Fruit fly (Drosophila melanogaster) whole organism, embryonic: ENCODE measurements around the gene CG5079.

Experiments
- BEAF-32 ChIP-seq: fragments of 200-800 bp; sonication (Bioruptor generic); optimal IDR thresholded peaks from 3 replicates; lab custom pipeline; 2017; ENCODE audit warnings: missing biosample characterization, missing genetic modification characterization, mild to moderate bottlenecking, moderate library complexity, missing genetic modification reagents
- C15 ChIP-seq: fragments of 200-800 bp; sonication (Bioruptor generic); IDR thresholded peaks from 3 replicates; pipeline ENCODE4 v1.3.6; 2022; ENCODE audit warnings: missing biosample characterization, missing genetic modification characterization
- CG1024 ChIP-seq: fragments of 200-800 bp; sonication (Bioruptor generic); IDR thresholded peaks from 2 replicates; pipeline ENCODE4 v1.3.6; 2022; ENCODE audit warnings: missing biosample characterization, missing genetic modification characterization
- CG10959 ChIP-seq: fragments of 200-800 bp; sonication (Bioruptor generic); IDR thresholded peaks from 2 replicates; pipeline ENCODE4 v1.3.6; 2022; ENCODE audit warnings: missing biosample characterization, missing genetic modification characterization
- CG11085 ChIP-seq: fragments of 200-800 bp; sonication (Bioruptor generic); IDR thresholded peaks from 2 replicates; pipeline ENCODE4 v1.3.6; 2022; ENCODE audit warnings: missing biosample characterization, missing genetic modification characterization
- CG12071 ChIP-seq: fragments of 200-800 bp; sonication (Bioruptor generic); optimal IDR thresholded peaks from 3 replicates; lab custom pipeline; 2018; ENCODE audit warnings: missing biosample characterization, mild to moderate bottlenecking, missing genetic modification characterization
- CG15269 ChIP-seq: fragments of 200-800 bp; sonication (Bioruptor generic); optimal IDR thresholded peaks from 2 replicates; lab custom pipeline; 2018; ENCODE audit warnings: missing biosample characterization, mild to moderate bottlenecking, missing genetic modification characterization, moderate library complexity
- CG16813 ChIP-seq: fragments of 200-800 bp; sonication (Bioruptor generic); IDR thresholded peaks from 3 replicates; pipeline ENCODE4 v1.3.6; 2022; ENCODE audit warnings: missing biosample characterization, missing genetic modification characterization; ENCODE audit not compliant: partially characterized antibody
- CG1832 ChIP-seq: fragments of 200-800 bp; sonication (Bioruptor generic); optimal IDR thresholded peaks from 2 replicates; lab custom pipeline; 2017; ENCODE audit warnings: missing biosample characterization, mild to moderate bottlenecking, missing genetic modification characterization, inconsistent platforms
- CG32767 ChIP-seq: fragments of 200-800 bp; sonication (Bioruptor generic); IDR thresholded peaks from 2 replicates; pipeline ENCODE4 v1.3.6; 2022; ENCODE audit warnings: missing biosample characterization, missing genetic modification characterization
- CG34224 ChIP-seq: fragments of 200-800 bp; sonication (Bioruptor generic); IDR thresholded peaks from 3 replicates; pipeline ENCODE4 v1.3.6; 2022; ENCODE audit warnings: missing biosample characterization, missing genetic modification characterization; ENCODE audit not compliant: partially characterized antibody
- CG4282 ChIP-seq: fragments of 200-800 bp; sonication (Bioruptor generic); optimal IDR thresholded peaks from 2 replicates; lab custom pipeline; 2016; ENCODE audit warnings: missing biosample characterization, missing genetic modification characterization
- CG4404 ChIP-seq: fragments of 200-800 bp; sonication (Bioruptor generic); IDR thresholded peaks from 2 replicates; pipeline ENCODE4 v1.3.6; 2022; ENCODE audit warnings: missing biosample characterization, missing genetic modification characterization
- CG4424 ChIP-seq: fragments of 200-800 bp; sonication (Bioruptor generic); optimal IDR thresholded peaks from 3 replicates; lab custom pipeline; 2016; ENCODE audit warnings: missing biosample characterization, missing genetic modification characterization
- CG5180 ChIP-seq: fragments of 200-800 bp; sonication (Bioruptor generic); optimal IDR thresholded peaks from 3 replicates; lab custom pipeline; 2017; ENCODE audit warnings: missing biosample characterization, missing genetic modification characterization, mild to moderate bottlenecking, moderate library complexity, missing genetic modification reagents
- CG7745 ChIP-seq: fragments of 200-800 bp; sonication (Bioruptor generic); optimal IDR thresholded peaks from 2 replicates; lab custom pipeline; 2018; ENCODE audit warnings: missing biosample characterization, mild to moderate bottlenecking, missing genetic modification characterization, moderate library complexity
- CG8290 ChIP-seq, 3 experiments: fragments of 200-800 bp; sonication (Bioruptor generic); optimal IDR thresholded peaks; 2 replicates each; lab custom pipeline; 2016 to 2019; ENCODE audit warnings: missing biosample characterization in 3 of 3, missing genetic modification characterization in 3 of 3, mild to moderate bottlenecking in 2 of 3, moderate library complexity in 1 of 3
- CG9727 ChIP-seq: fragments of 200-800 bp; sonication (Bioruptor generic); optimal IDR thresholded peaks from 3 replicates; lab custom pipeline; 2017; ENCODE audit warnings: missing biosample characterization, mild to moderate bottlenecking, missing genetic modification characterization
- Dip3 ChIP-seq: fragments of 200-800 bp; sonication (Bioruptor generic); optimal IDR thresholded peaks from 3 replicates; lab custom pipeline; 2016; ENCODE audit warnings: missing biosample characterization, missing genetic modification characterization
- ERR ChIP-seq: fragments of 200-800 bp; sonication (Bioruptor generic); optimal IDR thresholded peaks from 2 replicates; lab custom pipeline; 2016; ENCODE audit warnings: missing biosample characterization, missing genetic modification characterization
- Ets65A ChIP-seq: fragments of 200-800 bp; sonication (Bioruptor generic); peaks from one replicate; lab custom pipeline; 2016; ENCODE audit warnings: missing biosample characterization, missing genetic modification characterization
- GATAe ChIP-seq: fragments of 200-800 bp; sonication (Bioruptor generic); conservative IDR thresholded peaks from 2 replicates; pipeline ENCODE4 v1.3.6; 2022; ENCODE audit warnings: missing biosample characterization, missing genetic modification characterization
- Mad ChIP-seq: fragments of 200-800 bp; sonication (Bioruptor generic); optimal IDR thresholded peaks from 2 replicates; lab custom pipeline; 2016; ENCODE audit warnings: missing biosample characterization, missing genetic modification characterization
- Neu2 ChIP-seq: fragments of 200-800 bp; sonication (Bioruptor generic); optimal IDR thresholded peaks from 3 replicates; lab custom pipeline; 2016; ENCODE audit warnings: missing biosample characterization, missing genetic modification characterization, borderline replicate concordance
- Oli ChIP-seq: fragments of 200-800 bp; sonication (Bioruptor generic); optimal IDR thresholded peaks from 2 replicates; lab custom pipeline; 2018; ENCODE audit warnings: missing biosample characterization, mild to moderate bottlenecking, missing genetic modification characterization, moderate library complexity
- Poxn ChIP-seq: fragments of 200-800 bp; sonication (Bioruptor generic); IDR thresholded peaks from 2 replicates; pipeline ENCODE4 v1.3.6; 2022; ENCODE audit warnings: missing biosample characterization, missing genetic modification characterization
- Sry-β ChIP-seq: fragments of 200-800 bp; sonication (Bioruptor generic); optimal IDR thresholded peaks from 2 replicates; lab custom pipeline; 2018; ENCODE audit warnings: missing biosample characterization, mild to moderate bottlenecking, missing genetic modification characterization, moderate library complexity
- az2 ChIP-seq: fragments of 200-800 bp; sonication (Bioruptor generic); optimal IDR thresholded peaks from 3 replicates; lab custom pipeline; 2016; ENCODE audit warnings: missing biosample characterization, missing genetic modification characterization
- bigmax ChIP-seq: fragments of 200-800 bp; sonication (Bioruptor generic); optimal IDR thresholded peaks from 2 replicates; lab custom pipeline; 2018; ENCODE audit warnings: missing biosample characterization, mild to moderate bottlenecking, missing genetic modification characterization
- br ChIP-seq: fragments of >200 bp; optimal IDR thresholded peaks from 2 replicates; lab custom pipeline; 2017
- cas ChIP-seq: fragments of 200-800 bp; sonication (Bioruptor generic); IDR thresholded peaks from 2 replicates; pipeline ENCODE4 v1.3.6; 2022; ENCODE audit warnings: missing biosample characterization, missing genetic modification characterization
- chm ChIP-seq: fragments of 200-800 bp; sonication (Bioruptor generic); IDR thresholded peaks from 2 replicates; pipeline ENCODE4 v1.3.6; 2022; ENCODE audit warnings: missing biosample characterization, missing genetic modification characterization
- disco-r ChIP-seq: fragments of 200-800 bp; sonication (Bioruptor generic); optimal IDR thresholded peaks from 2 replicates; lab custom pipeline; 2016; ENCODE audit warnings: missing biosample characterization, missing genetic modification characterization
- dm ChIP-seq: fragments of 200-800 bp; sonication (Bioruptor generic); optimal IDR thresholded peaks from 3 replicates; lab custom pipeline; 2016; ENCODE audit warnings: missing biosample characterization, missing genetic modification characterization
- eve ChIP-seq, 2 experiments: fragments of >200 bp; optimal IDR thresholded peaks; 2 replicates each; lab custom pipeline; 2017; ENCODE audit warnings: missing biosample characterization in 2 of 2, missing genetic modification characterization in 2 of 2
- gce ChIP-seq: fragments of 200-800 bp; sonication (Bioruptor generic); IDR thresholded peaks from 3 replicates; pipeline ENCODE4 v1.3.6; 2022; ENCODE audit warnings: missing biosample characterization, missing genetic modification characterization
- gsb ChIP-seq: fragments of 200-800 bp; sonication (Bioruptor generic); IDR thresholded peaks from 2 replicates; pipeline ENCODE4 v1.3.6; 2022; ENCODE audit warnings: missing biosample characterization, missing genetic modification characterization
- gt ChIP-seq: fragments of 200-800 bp; sonication (Bioruptor generic); IDR thresholded peaks from 2 replicates; pipeline ENCODE4 v1.3.6; 2022; ENCODE audit warnings: missing biosample characterization, missing genetic modification characterization
- insv ChIP-seq, 2 experiments: fragments of 200-800 bp; sonication (Bioruptor generic); optimal IDR thresholded peaks; 3 replicates each; lab custom pipeline; 2016 to 2018; ENCODE audit warnings: missing biosample characterization in 2 of 2, missing genetic modification characterization in 2 of 2
- jumu ChIP-seq: fragments of 200-800 bp; sonication (Bioruptor generic); optimal IDR thresholded peaks from 3 replicates; lab custom pipeline; 2016; ENCODE audit warnings: missing biosample characterization, missing genetic modification characterization
- luna ChIP-seq: fragments of 200-800 bp; sonication (Bioruptor generic); optimal IDR thresholded peaks from 2 replicates; lab custom pipeline; 2016; ENCODE audit warnings: missing biosample characterization, missing genetic modification characterization
- nau ChIP-seq: fragments of 200-800 bp; sonication (Bioruptor generic); optimal IDR thresholded peaks from 3 replicates; lab custom pipeline; 2017; ENCODE audit warnings: missing biosample characterization, mild to moderate bottlenecking, missing genetic modification characterization, missing genetic modification reagents
- odd ChIP-seq: fragments of 200-800 bp; sonication (Bioruptor generic); optimal IDR thresholded peaks from 2 replicates; lab custom pipeline; 2017; ENCODE audit warnings: missing biosample characterization, mild to moderate bottlenecking, missing genetic modification characterization
- ranshi ChIP-seq: fragments of 200-800 bp; sonication (Bioruptor generic); IDR thresholded peaks from 2 replicates; pipeline ENCODE4 v1.3.6; 2022; ENCODE audit warnings: missing biosample characterization, missing genetic modification characterization
- rib ChIP-seq: fragments of 200-800 bp; sonication (Bioruptor generic); IDR thresholded peaks from 2 replicates; pipeline ENCODE4 v1.3.6; 2022; ENCODE audit warnings: missing biosample characterization, missing genetic modification characterization
- scrt ChIP-seq: fragments of 200-800 bp; sonication (Bioruptor generic); optimal IDR thresholded peaks from 2 replicates; lab custom pipeline; 2018; ENCODE audit warnings: missing biosample characterization, mild to moderate bottlenecking, missing genetic modification characterization, moderate library complexity
- sima ChIP-seq: fragments of 200-800 bp; sonication (Bioruptor generic); optimal IDR thresholded peaks from 2 replicates; lab custom pipeline; 2016; ENCODE audit warnings: missing biosample characterization, missing genetic modification characterization
- slou ChIP-seq: fragments of 200-800 bp; sonication (Bioruptor generic); optimal IDR thresholded peaks from 3 replicates; lab custom pipeline; 2016; ENCODE audit warnings: missing biosample characterization, missing genetic modification characterization
- trh ChIP-seq: fragments of 200-800 bp; sonication (Bioruptor generic); optimal IDR thresholded peaks from 2 replicates; lab custom pipeline; 2016; ENCODE audit warnings: missing biosample characterization, missing genetic modification characterization
- twi ChIP-seq: fragments of 200-800 bp; optimal IDR thresholded peaks from 2 replicates; lab custom pipeline; 2019; ENCODE audit warnings: missing biosample characterization, mild to moderate bottlenecking, missing genetic modification characterization, moderate library complexity
- unpg ChIP-seq: fragments of 200-800 bp; sonication (Bioruptor generic); optimal IDR thresholded peaks from 3 replicates; lab custom pipeline; 2018; ENCODE audit warnings: missing biosample characterization, mild to moderate bottlenecking, missing genetic modification characterization, moderate library complexity

The CG5079 gene

DNA sequence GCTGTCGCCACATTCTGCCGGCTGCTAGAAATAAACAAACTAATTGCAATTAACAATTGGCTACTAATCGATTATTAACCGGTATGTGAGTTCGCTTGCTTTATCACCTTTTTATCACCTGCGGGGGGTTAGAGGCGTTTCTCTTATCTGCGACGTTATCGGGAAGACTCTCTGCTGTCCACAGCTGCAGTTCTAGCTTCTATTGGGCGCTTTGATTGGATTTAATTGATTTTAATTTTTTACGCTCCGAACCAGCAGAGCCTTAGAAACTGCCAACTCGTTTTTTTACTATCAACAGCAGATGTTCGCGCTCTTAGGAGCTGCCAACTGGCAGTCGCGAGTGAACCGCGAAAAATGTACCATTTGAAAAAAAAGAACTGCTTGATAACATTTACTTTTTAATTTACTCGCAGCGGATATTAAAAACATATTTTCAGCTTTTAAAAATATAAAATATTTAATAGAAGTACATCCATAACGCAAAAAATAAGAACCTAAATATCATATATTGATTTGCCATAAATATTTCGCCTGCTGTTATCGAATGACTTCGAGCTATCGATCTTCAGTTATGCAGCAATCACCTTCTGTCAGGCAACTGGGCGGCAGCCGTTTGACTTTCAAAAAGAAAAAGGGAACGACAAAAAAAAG, 13.3 kb downstream of the CG5079 start, which contains the start of gene Ssadh (continued):
- TF ChIP-seq CG32767 (GFP tag; lab: Robert Waterston, UW) = no peak
- no peak for TF ChIP-seq ranshi (GFP tag; lab: Robert Waterston, UW)
- no peak for TF ChIP-seq chm (GFP tag; lab: Robert Waterston, UW)
- TF ChIP-seq rib (GFP tag; lab: Robert Waterston, UW) = no peak
- TF ChIP-seq jumu = no peak
- peak; percentile 2 for TF ChIP-seq CG4424 (GFP tag; lab: Kevin White, UChicago)
- no peak for TF ChIP-seq Ets65A (GFP tag; lab: Kevin White, UChicago)
- TF ChIP-seq az2 (GFP tag; lab: Kevin White, UChicago) = no peak
- TF ChIP-seq Oli (tag; lab: Kevin White, UChicago) = no peak
- TF ChIP-seq cas (GFP tag; lab: Robert Waterston, UW) = no peak
- no peak for TF ChIP-seq nau
- no peak for TF ChIP-seq CG10959 (GFP tag; lab: Robert Waterston, UW)
- TF ChIP-seq Poxn (GFP tag; lab: Robert Waterston, UW) = no peak
- no peak for TF ChIP-seq luna (GFP tag; lab: Kevin White, UChicago)
- TF ChIP-seq CG1832 (GFP tag; lab: Kevin White, UChicago) = no peak
- no peak for TF ChIP-seq scrt (GFP tag; lab: Kevin White, UChicago)
- TF ChIP-seq CG15269 (tag; lab: Kevin White, UChicago) = no peak
- no peak for TF ChIP-seq slou (GFP tag; lab: Kevin White, UChicago)
- TF ChIP-seq CG16813 (GFP tag; lab: Robert Waterston, UW) = peak; percentile 58; the same call in 2 of the 3 replicates
- TF ChIP-seq CG5180 (GFP tag; lab: Kevin White, UChicago) = no peak
- TF ChIP-seq CG7745 (tag; lab: Kevin White, UChicago) = no peak
- TF ChIP-seq CG4282 (GFP tag; lab: Kevin White, UChicago) = no peak
- no peak for TF ChIP-seq gsb (GFP tag; lab: Robert Waterston, UW)
- no peak for TF ChIP-seq eve (GFP tag; optimal IDR thresholded peaks at IDR 0.05; lab: Kevin White, UChicago)
- TF ChIP-seq insv (GFP tag; optimal IDR thresholded peaks at IDR 0.05; lab: Kevin White, UChicago) = no peak
- no peak for TF ChIP-seq Mad (GFP tag; lab: Kevin White, UChicago)
- TF ChIP-seq GATAe (GFP tag; lab: Robert Waterston, UW) = no peak
- TF ChIP-seq gce (GFP tag; lab: Robert Waterston, UW) = no peak
- no peak for TF ChIP-seq CG12071 (GFP tag; lab: Kevin White, UChicago)
- no peak for TF ChIP-seq CG8290 (GFP tag; optimal IDR thresholded peaks at IDR 0.05; lab: Kevin White, UChicago)
- no peak for TF ChIP-seq CG8290 (tag; optimal IDR thresholded peaks at IDR 0.05; lab: Kevin White, UChicago)
- no peak for TF ChIP-seq unpg (GFP tag; lab: Kevin White, UChicago)
- no peak for TF ChIP-seq Sry-β (GFP tag; lab: Kevin White, UChicago)
- TF ChIP-seq odd (GFP tag; lab: Kevin White, UChicago) = no peak
- no peak for TF ChIP-seq dm (GFP tag; lab: Kevin White, UChicago)
- TF ChIP-seq CG4404 = no peak
- peak; percentile 61 for TF ChIP-seq twi (tag; lab: Kevin White, UChicago)
- TF ChIP-seq C15 (GFP tag; lab: Robert Waterston, UW) = no peak
- no peak for TF ChIP-seq trh (GFP tag; lab: Kevin White, UChicago)
- no peak for TF ChIP-seq Dip3 (GFP tag; lab: Kevin White, UChicago)
- TF ChIP-seq Neu2 (GFP tag; lab: Kevin White, UChicago) = no peak
- TF ChIP-seq gt (GFP tag; lab: Robert Waterston, UW) = no peak
- TF ChIP-seq bigmax (GFP tag; lab: Kevin White, UChicago) = no peak
- no peak for TF ChIP-seq disco-r
- no peak for TF ChIP-seq br (lab: Kevin White, UChicago)
- no peak for TF ChIP-seq CG11085 (GFP tag; lab: Robert Waterston, UW)
- no peak for TF ChIP-seq CG1024 (GFP tag; lab: Robert Waterston, UW)
- TF ChIP-seq CG34224 = peak; percentile 34; the same call in 1 of the 3 replicates
- TF ChIP-seq ERR = no peak
- TF ChIP-seq sima (GFP tag; lab: Kevin White, UChicago) = no peak
- TF ChIP-seq BEAF-32 (GFP tag; lab: Kevin White, UChicago) = peak; percentile 62
- TF ChIP-seq CG9727 = peak; percentile 3
